Fruit fly (Drosophila melanogaster): Measurements from ENCODE around the gene Gr93c.

The Gr93c gene

DNA sequence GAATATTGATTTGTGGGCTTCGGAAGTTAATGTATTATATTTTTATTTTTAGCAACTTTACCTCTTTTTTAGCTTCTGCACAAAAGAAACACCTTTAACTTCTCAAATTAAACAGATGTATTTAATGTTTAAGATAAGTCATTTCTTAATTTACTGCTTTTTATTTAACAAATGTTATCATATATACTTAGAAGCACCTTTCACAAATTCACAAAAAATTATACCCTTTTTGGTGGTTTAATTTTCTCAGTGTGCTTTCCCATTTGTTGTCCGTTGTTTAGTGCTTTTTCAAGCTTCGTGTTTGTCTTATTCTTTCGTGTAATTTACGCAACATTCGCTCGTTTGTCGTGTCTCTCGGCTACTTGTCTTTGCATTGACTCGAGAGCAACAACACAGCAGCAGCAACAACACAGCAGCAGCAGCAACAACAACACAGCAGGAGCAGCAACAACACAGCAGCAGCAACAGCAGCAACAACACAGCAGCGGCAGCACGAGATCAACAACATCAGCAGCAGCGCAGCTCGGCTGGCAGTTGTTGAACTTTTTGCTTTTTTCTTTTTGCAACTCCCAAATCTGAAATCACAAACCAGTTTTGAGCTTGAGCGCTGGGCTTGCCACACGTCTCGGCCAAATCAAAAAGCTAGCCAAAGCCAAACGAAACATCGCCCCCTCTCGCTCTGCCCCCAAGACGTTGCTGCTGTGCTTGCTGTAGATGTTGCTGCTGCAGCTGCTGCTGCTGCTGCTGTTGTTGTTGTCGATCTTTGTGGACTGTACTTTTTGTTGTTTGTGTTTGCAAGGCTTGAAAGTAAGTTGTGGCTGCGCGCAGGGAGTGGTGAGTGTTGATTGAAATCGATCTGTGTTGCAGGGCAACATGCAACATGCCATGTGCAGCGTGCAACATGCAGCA lies 7.7 kb downstream of the Gr93c start:
- TF ChIP-seq Drgx (GFP tag; IDR thresholded peaks at IDR 0.05) (peak; percentile 34), jigr1 (GFP tag; IDR thresholded peaks at IDR 0.05) (0 out of 3 replicates have a peak, but pooled peaks have one; percentile 16), sisA (GFP tag; IDR thresholded peaks at IDR 0.05) (peak; percentile 47), stc (GFP tag; IDR thresholded peaks at IDR 0.05) (peak; percentile 56; the same call in 1 of the 2 replicates), CG3281 (GFP tag; optimal IDR thresholded peaks at IDR 0.05) (peak; percentile 41), Blimp-1 (GFP tag; optimal IDR thresholded peaks at IDR 0.05) (peak; percentile 41), ham (GFP tag; IDR thresholded peaks at IDR 0.05) (no peak), CG6854 (GFP tag; optimal IDR thresholded peaks at IDR 0.05) (peak; percentile 8), vvl (GFP tag; IDR thresholded peaks at IDR 0.05) (no peak), fd96Cb (tag; optimal IDR thresholded peaks at IDR 0.05) (peak; percentile 67), nau (GFP tag; optimal IDR thresholded peaks at IDR 0.05) (peak; percentile 27), CG7372 (GFP tag; IDR thresholded peaks at IDR 0.05) (no peak), ind (GFP tag; optimal IDR thresholded peaks at IDR 0.05) (peak; percentile 50), Fer1 (GFP tag; optimal IDR thresholded peaks at IDR 0.05) (peak; percentile 51), Gsc (GFP tag; IDR thresholded peaks at IDR 0.05) (no peak), Poxn (GFP tag; IDR thresholded peaks at IDR 0.05) (0 out of 2 replicates have a peak, but pooled peaks have one; percentile 5), chinmo (GFP tag; IDR thresholded peaks at IDR 0.05; ENCODE audit: partially characterized antibody) (peak; percentile 77; the same call in 3 of the 4 replicates), CG11504 (tag; optimal IDR thresholded peaks at IDR 0.05) (peak; percentile 82), CG17912 (GFP tag; optimal IDR thresholded peaks at IDR 0.05) (no peak), CG10147 (GFP tag; optimal IDR thresholded peaks at IDR 0.05) (peak; percentile 38), ssp (GFP tag; IDR thresholded peaks at IDR 0.05) (no peak), dm (GFP tag; optimal IDR thresholded peaks at IDR 0.05) (no peak), CG1024 (GFP tag; IDR thresholded peaks at IDR 0.05) (0 out of 2 replicates have a peak, but pooled peaks have one; percentile 3), Sry-β (GFP tag; optimal IDR thresholded peaks at IDR 0.05) (no peak), CG10979 (tag; optimal IDR thresholded peaks at IDR 0.05) (peak; percentile 48), CG31441 (GFP tag; IDR thresholded peaks at IDR 0.05) (peak; percentile 63), Adf1 (GFP tag; IDR thresholded peaks at IDR 0.05) (peak; percentile 56), Sox100B (GFP tag; optimal IDR thresholded peaks at IDR 0.05) (peak; percentile 78), CG8924 (tag; optimal IDR thresholded peaks at IDR 0.05) (peak; percentile 34), pfk (GFP tag; optimal IDR thresholded peaks at IDR 0.05) (no peak), CG6175 (GFP tag; IDR thresholded peaks at IDR 0.05) (peak; percentile 88), CG8281 (tag; optimal IDR thresholded peaks at IDR 0.05) (no peak), CG5180 (GFP tag; optimal IDR thresholded peaks at IDR 0.05) (peak; percentile 7), CG11695 (GFP tag; IDR thresholded peaks at IDR 0.05) (peak; percentile 77), CG7839 (tag; optimal IDR thresholded peaks at IDR 0.05) (peak; percentile 39), Ravus (GFP tag; IDR thresholded peaks at IDR 0.05) (peak; percentile 7; the same call in 1 of the 2 replicates), Elba2 (GFP tag; optimal IDR thresholded peaks at IDR 0.05) (no peak), hb (GFP tag; IDR thresholded peaks at IDR 0.05; ENCODE audit: partially characterized antibody) (no peak), Aef1 (GFP tag; IDR thresholded peaks at IDR 0.05) (peak; percentile 58; the same call in 2 of the 3 replicates), gem (tag; optimal IDR thresholded peaks at IDR 0.05) (peak; percentile 62), Ssrp (tag; optimal IDR thresholded peaks at IDR 0.05) (no peak), schlank (tag; optimal IDR thresholded peaks at IDR 0.05) (no peak), phol (tag; optimal IDR thresholded peaks at IDR 0.05) (peak; percentile 73), Fer3 (tag; optimal IDR thresholded peaks at IDR 0.05) (peak; percentile 10), tna (GFP tag; IDR thresholded peaks at IDR 0.05; ENCODE audit: partially characterized antibody) (no peak), Hr78 (GFP tag; optimal IDR thresholded peaks at IDR 0.05) (no peak), Hey (tag; optimal IDR thresholded peaks at IDR 0.05) (no peak)

Measured in whole organism, embryonic.